Worm (Caenorhabditis elegans) whole organism, early embryonic: ENCODE data around the gene K02E7.10.

Experiments
- B0310.2 ChIP-seq: sonication (generic microtip); optimal IDR thresholded peaks from 2 replicates; lab custom pipeline; 2016; ENCODE audit warnings: mild to moderate bottlenecking, missing genetic modification characterization, missing compliant biosample characterization
- ama-1 ChIP-seq: fragments of 150-350 bp; optimal IDR thresholded peaks from 2 replicates; lab custom pipeline; 2014
- ceh-36 ChIP-seq: sonication (generic microtip); optimal IDR thresholded peaks from 2 replicates; lab custom pipeline; 2016; ENCODE audit warnings: missing genetic modification characterization, inconsistent platforms, missing compliant biosample characterization
- flt-1 ChIP-seq: fragments of 200-800 bp; sonication (Bioruptor generic); IDR thresholded peaks from 2 replicates; pipeline ENCODE4 v1.3.6; 2022; ENCODE audit warnings: missing genetic modification characterization, missing compliant biosample characterization
- hnd-1 ChIP-seq: sonication (generic microtip); optimal IDR thresholded peaks from 2 replicates; lab custom pipeline; 2016; ENCODE audit warnings: missing genetic modification characterization, missing compliant biosample characterization

ce11 chrII:1105291-1105690 is 38.5 kb upstream of the K02E7.10 start:
- TF ChIP-seq B0310.2 (tag; lab: Kevin White, UChicago) (no peak), ama-1 (lab: Kevin White, UChicago) (no peak), ceh-36 (tag; lab: Kevin White, UChicago) (no peak), flt-1 (GFP tag; lab: Robert Waterston, UW) (no peak), hnd-1 (tag; lab: Kevin White, UChicago) (no peak)
